Fruit fly (Drosophila melanogaster) whole organism, larva: Measurements from ENCODE around the gene mRpS26.

ENCODE experiments used
- noc ChIP-seq: fragments of 200-800 bp; sonication (Bioruptor generic); optimal IDR thresholded peaks from 3 replicates; lab custom pipeline; 2019; ENCODE audit warnings: missing biosample characterization, mild to moderate bottlenecking, missing genetic modification characterization, moderate library complexity

mRpS26 gene

DNA sequence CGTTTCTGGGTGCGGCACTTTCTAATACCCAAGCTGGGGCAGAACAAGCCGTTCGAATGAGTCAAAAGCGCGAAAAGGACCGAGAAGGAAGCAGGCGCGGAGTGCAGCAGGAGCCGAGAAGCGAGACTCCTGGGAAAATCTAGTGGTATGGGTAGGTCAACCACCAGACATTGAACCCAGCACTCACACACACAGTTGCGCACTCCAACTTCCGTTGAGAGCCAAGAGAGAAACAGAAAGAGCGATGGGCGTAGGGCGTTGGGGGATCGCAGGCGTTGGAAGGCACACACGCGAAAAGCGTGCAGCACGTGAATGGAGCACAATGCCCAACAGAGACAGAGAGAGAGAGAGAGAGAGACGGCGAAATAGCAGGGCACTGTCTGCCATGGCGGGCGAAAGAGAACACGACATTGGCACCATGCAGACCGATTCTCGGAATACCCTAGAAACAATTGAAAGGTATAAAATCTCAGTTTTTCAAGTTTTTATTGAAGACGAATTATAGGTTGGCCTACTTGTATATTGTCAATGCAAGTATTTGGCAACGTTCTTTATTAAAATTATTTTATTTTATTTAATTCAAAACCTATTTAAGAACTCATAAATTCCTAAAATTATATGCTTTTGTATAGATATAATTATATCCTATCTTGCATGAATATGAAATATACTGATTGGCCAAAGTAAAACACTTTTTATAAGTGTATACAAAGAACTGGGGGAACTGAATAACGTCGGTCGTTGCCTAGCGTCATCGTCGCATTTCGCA lies 28.5 kb upstream of the mRpS26 start:
- no peak for TF ChIP-seq noc (tag; lab: Kevin White, UChicago)

DNA sequence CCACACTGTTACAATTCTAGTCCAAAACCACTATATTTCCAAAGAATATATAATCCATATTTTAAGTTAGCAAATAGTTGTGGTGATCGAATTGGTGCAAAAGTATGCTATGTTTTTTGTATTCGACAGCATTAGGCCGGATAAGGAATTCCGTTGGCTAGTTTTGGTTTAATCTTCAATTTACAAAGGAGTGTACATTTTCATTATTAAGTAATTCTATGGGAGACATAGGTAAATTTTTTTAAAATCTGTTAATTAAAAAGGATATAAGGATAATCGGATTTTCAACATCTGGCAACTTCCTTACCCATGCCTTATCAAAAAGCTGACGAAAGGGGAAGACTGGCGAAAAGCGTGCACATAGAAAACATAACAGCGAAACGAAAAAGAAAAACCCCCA lies 27.8 kb upstream of the mRpS26 start:
- TF ChIP-seq noc (tag; lab: Kevin White, UChicago) = no peak

dm6 chr3L:18079123-18079522 lies 27.3 kb upstream of the mRpS26 start:
- no peak for TF ChIP-seq noc (tag; lab: Kevin White, UChicago)

DNA sequence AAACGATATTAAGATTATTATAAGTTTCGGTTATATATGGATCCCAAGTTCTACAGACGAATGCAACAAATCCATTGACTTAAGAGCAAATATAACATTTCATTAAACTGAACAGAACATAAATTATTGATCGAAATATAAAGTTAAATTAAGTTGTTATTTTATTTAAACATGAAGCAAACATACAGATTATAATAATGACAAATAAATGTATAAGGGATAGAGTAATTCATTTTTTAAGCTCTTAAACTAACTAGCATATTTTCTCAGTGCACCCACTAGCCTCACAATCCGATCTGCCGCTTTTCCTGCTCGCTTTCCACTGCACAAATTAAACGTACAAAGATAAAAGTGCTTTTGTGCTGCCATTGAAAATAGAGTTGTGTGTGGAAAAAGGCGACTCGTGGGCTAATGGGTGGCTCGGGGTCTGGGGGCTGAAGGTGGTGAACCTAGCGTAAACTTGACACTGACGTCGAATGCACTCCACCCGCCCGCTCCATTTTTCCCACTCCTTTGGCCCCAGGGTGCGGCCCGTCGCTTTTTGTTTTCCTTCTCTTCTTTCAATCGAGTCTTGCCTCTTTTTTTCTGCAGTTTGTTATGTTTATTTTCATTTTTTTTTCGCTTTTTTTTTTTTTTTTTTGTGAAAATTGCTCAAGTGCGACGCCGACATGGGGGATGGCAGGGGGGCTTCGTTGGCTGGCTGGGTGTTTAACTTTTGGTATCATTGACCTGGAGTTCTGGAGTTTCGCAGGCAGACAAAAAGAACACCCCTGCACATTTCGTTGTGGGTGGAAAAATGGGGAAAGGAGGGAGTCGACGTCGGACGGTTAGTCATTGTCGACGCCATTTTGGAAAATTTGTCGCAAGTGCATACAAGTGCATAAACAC lies 26.5 kb upstream of the mRpS26 start:
- no peak for TF ChIP-seq noc (tag; lab: Kevin White, UChicago)

DNA sequence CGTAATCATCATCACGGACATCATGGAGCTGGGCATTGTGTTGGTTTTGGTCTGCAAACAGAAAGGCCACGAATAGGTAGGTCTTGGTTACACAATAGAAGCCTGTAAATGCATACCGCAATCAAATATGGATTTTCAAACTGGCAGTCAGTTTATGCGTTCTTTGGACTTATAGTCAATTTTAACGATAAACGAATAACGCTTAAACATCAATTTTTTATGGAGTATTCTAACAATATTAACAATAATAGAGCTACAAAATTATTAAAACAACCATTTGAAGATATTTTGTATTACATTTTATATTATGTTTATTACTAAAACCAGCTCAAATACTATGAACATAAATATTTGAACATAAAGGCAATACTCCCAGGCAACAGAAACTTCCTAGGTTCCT lies 24.9 kb upstream of the mRpS26 start:
- TF ChIP-seq noc (tag; lab: Kevin White, UChicago) = no peak

- no peak for TF ChIP-seq noc (tag; lab: Kevin White, UChicago)
Measured at dm6 chr3L:18081957-18082356, 24.4 kb upstream of the mRpS26 start.

DNA sequence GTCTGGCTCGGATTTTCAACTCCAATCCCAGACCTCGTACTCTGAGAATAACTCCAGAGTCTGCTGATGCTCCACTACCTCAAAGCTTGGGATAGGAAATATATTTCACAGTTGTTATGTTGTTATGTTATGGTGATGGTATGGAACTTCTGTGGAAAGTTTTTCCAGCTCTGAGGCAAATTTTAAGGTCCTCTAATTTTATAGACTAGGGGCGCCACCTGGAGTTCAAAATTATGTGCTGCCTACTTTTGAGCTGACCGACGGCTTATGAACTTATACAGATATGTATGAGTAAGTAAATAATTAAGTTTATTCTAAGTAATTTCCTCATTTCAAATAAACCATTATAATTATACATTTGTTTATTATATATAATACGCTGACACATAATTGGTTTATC lies 23.0 kb upstream of the mRpS26 start:
- TF ChIP-seq noc (tag; lab: Kevin White, UChicago) = no peak

DNA sequence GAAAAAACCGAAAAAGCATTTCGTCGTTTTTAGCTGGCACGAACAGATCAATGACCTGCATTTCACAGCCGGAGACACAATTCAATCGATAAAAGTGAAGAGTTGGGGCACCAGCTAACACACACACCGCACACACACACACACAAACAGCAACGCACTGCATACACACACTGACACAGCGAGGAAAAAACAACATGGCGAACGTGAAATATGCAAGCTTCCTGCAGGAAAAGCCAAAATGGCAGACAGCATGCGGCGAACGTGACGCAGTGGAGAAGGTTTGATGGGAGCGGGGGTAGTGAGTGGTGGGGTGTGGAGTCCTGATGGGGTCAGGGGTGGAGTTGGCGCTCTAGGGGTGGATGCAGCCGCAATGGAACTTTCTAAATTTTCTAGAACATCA lies 22.4 kb upstream of the mRpS26 start:
- no peak for TF ChIP-seq noc (tag; lab: Kevin White, UChicago)

DNA sequence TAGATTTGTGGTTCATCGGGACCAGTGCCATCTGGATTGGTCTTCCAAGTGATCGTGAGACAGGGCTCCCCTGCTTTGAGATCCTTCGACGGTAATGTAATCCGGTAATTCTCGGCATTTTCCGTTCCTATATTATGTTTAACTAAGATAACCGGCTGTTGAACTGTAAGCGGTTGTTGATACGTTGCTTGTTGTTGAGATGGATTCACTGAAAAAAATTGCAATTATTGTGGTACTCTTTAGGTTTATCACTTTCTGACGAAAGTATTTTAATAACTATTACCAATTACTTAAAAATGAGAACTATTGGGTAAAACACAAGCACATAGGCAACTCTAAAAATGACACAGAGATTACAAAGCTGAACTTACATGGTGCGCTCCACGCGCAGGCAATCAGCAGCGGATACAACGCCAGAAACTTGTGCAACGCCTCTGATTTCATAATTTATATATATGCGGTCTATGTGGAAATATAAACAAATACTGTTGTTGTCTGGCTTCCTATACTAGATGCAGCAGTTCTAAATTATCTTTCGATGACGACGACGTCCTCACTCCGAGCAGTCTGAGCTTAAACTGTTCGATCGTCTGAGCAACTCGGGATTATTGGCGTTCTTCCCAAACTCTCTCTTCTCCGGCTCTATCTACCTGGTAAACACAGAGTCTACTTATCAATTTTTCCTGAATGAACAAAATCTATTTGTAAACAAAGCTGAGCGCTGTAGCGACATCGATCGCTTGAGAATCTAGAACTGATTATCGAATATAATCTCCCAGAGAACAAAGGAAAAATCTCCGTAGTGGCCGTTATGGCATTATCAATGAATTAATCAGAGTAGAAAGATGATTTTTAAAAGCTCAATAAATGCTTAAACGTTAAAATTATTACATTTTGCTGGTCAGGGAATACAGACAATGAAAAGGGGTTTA lies 19.4 kb upstream of the mRpS26 start, which contains the start of gene CG34253:
Gene CG34253, minus strand, starts transcription at position 567 of the 932 bp plus-strand sequence.
- no peak for TF ChIP-seq noc (tag; lab: Kevin White, UChicago)

- no peak for TF ChIP-seq noc (tag; lab: Kevin White, UChicago)
Measured at dm6 chr3L:18088027-18088426, 18.4 kb upstream of the mRpS26 start.

dm6 chr3L:18093875-18094274 lies 12.5 kb upstream of the mRpS26 start:
- TF ChIP-seq noc (tag; lab: Kevin White, UChicago) = no peak

dm6 chr3L:18096726-18097125 lies 9.7 kb upstream of the mRpS26 start:
- no peak for TF ChIP-seq noc (tag; lab: Kevin White, UChicago)

- TF ChIP-seq noc (tag; lab: Kevin White, UChicago) = no peak
Measured at dm6 chr3L:18099715-18100114, 6.7 kb upstream of the mRpS26 start.

- no peak for TF ChIP-seq noc (tag; lab: Kevin White, UChicago)
Measured at dm6 chr3L:18101421-18101996, 4.9 kb upstream of the mRpS26 start.

DNA sequence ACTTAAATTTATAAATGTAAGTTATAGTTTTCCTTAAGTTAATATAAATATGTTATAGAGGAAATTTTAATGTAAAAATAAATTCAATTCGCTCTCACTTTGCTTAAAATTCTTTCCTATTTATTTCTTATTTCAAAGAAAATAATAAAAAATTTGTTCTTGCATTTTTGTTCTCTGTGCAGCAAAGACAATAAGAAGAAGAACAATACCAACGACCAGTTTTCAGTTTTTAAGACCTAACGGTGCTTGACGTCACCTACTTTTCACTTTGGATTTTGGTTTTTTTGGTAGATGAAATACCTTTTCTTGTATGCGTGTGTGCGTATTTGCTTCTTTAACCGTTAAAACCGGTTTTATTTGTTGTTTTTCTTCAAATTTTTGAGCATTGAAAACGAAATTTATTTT lies 4.2 kb upstream of the mRpS26 start:
- TF ChIP-seq noc (tag; lab: Kevin White, UChicago) = no peak
